Worm (Caenorhabditis elegans) whole organism, mixed stage, embryonic: Measurements from ENCODE around the gene srv-8.

Experiments used
- blmp-1 ChIP-seq: fragments of 150-350 bp; optimal IDR thresholded peaks from 2 replicates; lab custom pipeline; 2014; ENCODE audit warnings: missing biosample characterization, missing genetic modification characterization
- ces-1 ChIP-seq: fragments of 150-350 bp; optimal IDR thresholded peaks from 2 replicates; lab custom pipeline; 2014; ENCODE audit warnings: missing biosample characterization, missing genetic modification reagents, missing genetic modification characterization
- cnd-1 ChIP-seq: fragments of 200-800 bp; sonication (Bioruptor generic); optimal IDR thresholded peaks from 2 replicates; lab custom pipeline; 2018; ENCODE audit warnings: mild to moderate bottlenecking, missing genetic modification characterization, missing compliant biosample characterization
- lsy-2 ChIP-seq: fragments of 150-350 bp; optimal IDR thresholded peaks from 2 replicates; lab custom pipeline; 2014; ENCODE audit warnings: missing biosample characterization, missing genetic modification characterization
- nhr-28 ChIP-seq: fragments of 150-350 bp; optimal IDR thresholded peaks from 2 replicates; lab custom pipeline; 2014; ENCODE audit warnings: missing biosample characterization, missing genetic modification characterization
- nhr-76 ChIP-seq: sonication (generic microtip); optimal IDR thresholded peaks from 2 replicates; lab custom pipeline; 2017; ENCODE audit warnings: missing biosample characterization, missing genetic modification characterization
- ztf-11 ChIP-seq: fragments of 150-350 bp; optimal IDR thresholded peaks from 2 replicates; lab custom pipeline; 2014; ENCODE audit warnings: missing biosample characterization, missing genetic modification characterization

- TF ChIP-seq ces-1 (GFP tag; lab: Kevin White, UChicago) (peak; percentile 29), ztf-11 (tag; lab: Kevin White, UChicago) (no peak), blmp-1 (tag; lab: Kevin White, UChicago) (no peak), lsy-2 (tag; lab: Kevin White, UChicago) (no peak), nhr-76 (tag; lab: Kevin White, UChicago) (no peak), nhr-28 (tag; lab: Kevin White, UChicago) (no peak), cnd-1 (tag; lab: Kevin White, UChicago) (no peak)
These were observed 37.3 kb upstream of the srv-8 start, which contains the start of gene F25H9.2 for ce11 chrV:13457858-13458257.
